Worm (Caenorhabditis elegans): Measurements from ENCODE around the gene T24G10.2.

The T24G10.2 gene

ce11 chrIII:5442711-5443253 lies at the start of gene T24G10.2, which contains the start of gene disl-2:
Gene T24G10.2 (minus strand): TSS chrIII:5442761.
Gene disl-2 (plus strand): TSS chrIII:5443167.
- peak; percentile 62 for TF ChIP-seq nfya-1 (tag; optimal IDR thresholded peaks at IDR 0.05)
- peak; percentile 4 for TF ChIP-seq ceh-18 (tag; optimal IDR thresholded peaks at IDR 0.05)
- peak; percentile 30 for TF ChIP-seq ceh-31 (tag; optimal IDR thresholded peaks at IDR 0.05)
- TF ChIP-seq ceh-9 (tag; optimal IDR thresholded peaks at IDR 0.05), result no peak

ce11 chrIII:5487087-5487603 lies 44.6 kb upstream of the T24G10.2 start, which contains the start of gene osg-1:
Gene osg-1 (plus strand): TSS chrIII:5487553.
- TF ChIP-seq pag-3 (tag; optimal IDR thresholded peaks at IDR 0.05; ENCODE audit: borderline replicate concordance), result no peak
- no peak for TF ChIP-seq pros-1 (tag; optimal IDR thresholded peaks at IDR 0.05)
- no peak for TF ChIP-seq sdc-2 (tag; optimal IDR thresholded peaks at IDR 0.05)
- TF ChIP-seq ceh-30 (tag; optimal IDR thresholded peaks at IDR 0.05), result no peak
- no peak for TF ChIP-seq nhr-11 (tag; optimal IDR thresholded peaks at IDR 0.05)
- no peak for TF ChIP-seq syd-9 (tag; optimal IDR thresholded peaks at IDR 0.05)
- TF ChIP-seq ceh-2 (tag; optimal IDR thresholded peaks at IDR 0.05), result no peak
- no peak for TF ChIP-seq fkh-10 (GFP tag; optimal IDR thresholded peaks at IDR 0.05)

- TF ChIP-seq ceh-19 (GFP tag; optimal IDR thresholded peaks at IDR 0.05), result no peak
- peak; percentile 30 for TF ChIP-seq unc-55 (GFP tag; optimal IDR thresholded peaks at IDR 0.05)
Measured at ce11 chrIII:5486345-5486744, 43.8 kb upstream of the T24G10.2 start.

- no peak for TF ChIP-seq hlh-30 (tag; optimal IDR thresholded peaks at IDR 0.05; ENCODE audit: insufficient read depth)
- TF ChIP-seq pag-3 (tag; optimal IDR thresholded peaks at IDR 0.05; ENCODE audit: borderline replicate concordance), result no peak
- TF ChIP-seq hlh-8 (tag; optimal IDR thresholded peaks at IDR 0.05), result no peak
- TF ChIP-seq sox-2 (GFP tag; IDR thresholded peaks at IDR 0.05), result no peak
- no peak for TF ChIP-seq sdc-2 (tag; optimal IDR thresholded peaks at IDR 0.05)
- no peak for TF ChIP-seq elt-4 (tag; optimal IDR thresholded peaks at IDR 0.05)
- TF ChIP-seq tbx-2 (tag; optimal IDR thresholded peaks at IDR 0.05), result no peak
- no peak for TF ChIP-seq npax-4 (tag; optimal IDR thresholded peaks at IDR 0.05)
- no peak for TF ChIP-seq C08G9.2 (tag; optimal IDR thresholded peaks at IDR 0.05)
- TF ChIP-seq zip-5 (tag; optimal IDR thresholded peaks at IDR 0.05), result no peak
Measured at ce11 chrIII:5483738-5484315, 41.3 kb upstream of the T24G10.2 start, which contains the start of the genes R02F2.7 and R02F2.4. Gene R02F2.7 (minus strand): TSS chrIII:5483773. Gene R02F2.4 (plus strand): TSS chrIII:5484289.

ce11 chrIII:5479493-5480167 lies 37.1 kb upstream of the T24G10.2 start:
- no peak for TF ChIP-seq ceh-48 (tag; optimal IDR thresholded peaks at IDR 0.05)
- TF ChIP-seq ceh-2 (tag; optimal IDR thresholded peaks at IDR 0.05), result no peak
- no peak for TF ChIP-seq nfya-1 (tag; optimal IDR thresholded peaks at IDR 0.05)

- no peak for TF ChIP-seq ceh-19 (GFP tag; optimal IDR thresholded peaks at IDR 0.05)
- TF ChIP-seq fax-1 (tag; optimal IDR thresholded peaks at IDR 0.05), result no peak
- TF ChIP-seq ceh-14 (tag; optimal IDR thresholded peaks at IDR 0.05), result no peak
Measured at ce11 chrIII:5478824-5479368, 36.3 kb upstream of the T24G10.2 start, which contains the start of the genes R02F2.6 and R02F2.5. Gene R02F2.6 (minus strand): TSS chrIII:5478924. Gene R02F2.5 (plus strand): TSS chrIII:5479318.

ce11 chrIII:5478011-5478410 lies 35.5 kb upstream of the T24G10.2 start, which contains the start of gene R02F2.10:
Gene R02F2.10 (plus strand): TSS chrIII:5478311.
- no peak for TF ChIP-seq hlh-15 (tag; optimal IDR thresholded peaks at IDR 0.05)

Data from whole organism, late embryonic.